Fruit fly (Drosophila melanogaster): ENCODE measurements around the gene Jon74E.

Gene Jon74E

dm6 chr3L:17577530-17578351, 28.8 kb upstream of the Jon74E start:
- TF ChIP-seq CG17801 (GFP tag; optimal IDR thresholded peaks at IDR 0.05; ENCODE audit: partially characterized antibody): no peak

- no peak for TF ChIP-seq CG17801 (GFP tag; optimal IDR thresholded peaks at IDR 0.05; ENCODE audit: partially characterized antibody)
These were observed 28.0 kb upstream of the Jon74E start for dm6 chr3L:17576886-17577271.

- TF ChIP-seq CG17801 (GFP tag; optimal IDR thresholded peaks at IDR 0.05; ENCODE audit: partially characterized antibody): peak; percentile 21
These were observed 27.4 kb upstream of the Jon74E start for dm6 chr3L:17576093-17576885.

- TF ChIP-seq CG17801 (GFP tag; optimal IDR thresholded peaks at IDR 0.05; ENCODE audit: partially characterized antibody): peak; percentile 13
These were observed 24.9 kb upstream of the Jon74E start for dm6 chr3L:17573823-17574222.

- no peak for TF ChIP-seq CG17801 (GFP tag; optimal IDR thresholded peaks at IDR 0.05; ENCODE audit: partially characterized antibody)
These were observed 23.2 kb upstream of the Jon74E start for dm6 chr3L:17572090-17572489.

dm6 chr3L:17570547-17570873, 21.6 kb upstream of the Jon74E start:
- TF ChIP-seq CG17801 (GFP tag; optimal IDR thresholded peaks at IDR 0.05; ENCODE audit: partially characterized antibody): no peak

dm6 chr3L:17569737-17570546, 21.0 kb upstream of the Jon74E start:
- TF ChIP-seq CG17801 (GFP tag; optimal IDR thresholded peaks at IDR 0.05; ENCODE audit: partially characterized antibody): no peak

dm6 chr3L:17568698-17569097, 19.8 kb upstream of the Jon74E start:
- no peak for TF ChIP-seq CG17801 (GFP tag; optimal IDR thresholded peaks at IDR 0.05; ENCODE audit: partially characterized antibody)

dm6 chr3L:17566335-17567242, 17.7 kb upstream of the Jon74E start:
- TF ChIP-seq CG17801 (GFP tag; optimal IDR thresholded peaks at IDR 0.05; ENCODE audit: partially characterized antibody): no peak

- no peak for TF ChIP-seq CG17801 (GFP tag; optimal IDR thresholded peaks at IDR 0.05; ENCODE audit: partially characterized antibody)
These were observed 14.8 kb upstream of the Jon74E start for dm6 chr3L:17563536-17564257.

- no peak for TF ChIP-seq CG17801 (GFP tag; optimal IDR thresholded peaks at IDR 0.05; ENCODE audit: partially characterized antibody)
These were observed 14.2 kb upstream of the Jon74E start for dm6 chr3L:17563133-17563532.

dm6 chr3L:17562263-17562662, 13.3 kb upstream of the Jon74E start:
- no peak for TF ChIP-seq CG17801 (GFP tag; optimal IDR thresholded peaks at IDR 0.05; ENCODE audit: partially characterized antibody)

- TF ChIP-seq CG17801 (GFP tag; optimal IDR thresholded peaks at IDR 0.05; ENCODE audit: partially characterized antibody): peak; percentile 60
These were observed 8.4 kb upstream of the Jon74E start, which contains the start of gene CycT for dm6 chr3L:17557215-17557904. Gene CycT, minus strand, starts transcription at chr3L:17557788.

All from ovary, adult (tissue).